Worm (Caenorhabditis elegans) whole organism, early embryonic: ENCODE results near the gene samt-1.
A peak's percentile ranks its signal among the peaks of the same experiment; 100 is the strongest.

Source experiments
- B0310.2 ChIP-seq: sonication (generic microtip); optimal IDR thresholded peaks from 2 replicates; lab custom pipeline; 2016; ENCODE audit warnings: mild to moderate bottlenecking, missing genetic modification characterization, missing compliant biosample characterization
- F13C5.2 ChIP-seq: sonication (generic microtip); optimal IDR thresholded peaks from 2 replicates; lab custom pipeline; 2017; ENCODE audit warnings: mild to moderate bottlenecking, missing genetic modification characterization, inconsistent platforms, missing compliant biosample characterization
- aly-1 ChIP-seq: sonication (generic microtip); optimal IDR thresholded peaks from 2 replicates; lab custom pipeline; 2016; ENCODE audit warnings: missing genetic modification characterization, missing compliant biosample characterization
- ama-1 ChIP-seq: fragments of 150-350 bp; optimal IDR thresholded peaks from 2 replicates; lab custom pipeline; 2014
- ceh-13 ChIP-seq: fragments of 200-800 bp; sonication (Bioruptor generic); optimal IDR thresholded peaks from 2 replicates; lab custom pipeline; 2018; ENCODE audit warnings: mild to moderate bottlenecking, missing genetic modification characterization, missing compliant biosample characterization
- ceh-36 ChIP-seq: sonication (generic microtip); optimal IDR thresholded peaks from 2 replicates; lab custom pipeline; 2016; ENCODE audit warnings: missing genetic modification characterization, inconsistent platforms, missing compliant biosample characterization
- ets-7 ChIP-seq: sonication (generic microtip); optimal IDR thresholded peaks from 2 replicates; lab custom pipeline; 2016; ENCODE audit warnings: missing genotype, missing genetic modification characterization, missing compliant biosample characterization
- flt-1 ChIP-seq: fragments of 200-800 bp; sonication (Bioruptor generic); IDR thresholded peaks from 2 replicates; pipeline ENCODE4 v1.3.6; 2022; ENCODE audit warnings: missing genetic modification characterization, missing compliant biosample characterization
- hmbx-1 ChIP-seq: sonication (generic microtip); optimal IDR thresholded peaks from 2 replicates; lab custom pipeline; 2016; ENCODE audit warnings: mild to moderate bottlenecking, missing genetic modification characterization, missing compliant biosample characterization
- hmg-4 ChIP-seq: fragments of 200-800 bp; sonication (Bioruptor generic); optimal IDR thresholded peaks from 2 replicates; lab custom pipeline; 2018; ENCODE audit warnings: mild to moderate bottlenecking, missing genetic modification characterization, missing compliant biosample characterization
- hnd-1 ChIP-seq: sonication (generic microtip); optimal IDR thresholded peaks from 2 replicates; lab custom pipeline; 2016; ENCODE audit warnings: missing genetic modification characterization, missing compliant biosample characterization
- pes-1 ChIP-seq: fragments of 200-800 bp; sonication (Bioruptor generic); IDR thresholded peaks from 2 replicates; pipeline ENCODE4 v1.3.6; 2022; ENCODE audit warnings: missing genetic modification reagents, missing genetic modification characterization, missing compliant biosample characterization
- scrt-1 ChIP-seq: fragments of 200-800 bp; sonication (Bioruptor generic); IDR thresholded peaks from 2 replicates; pipeline ENCODE4 v1.3.6; 2022; ENCODE audit warnings: missing genetic modification characterization, missing compliant biosample characterization
- sea-1 ChIP-seq: fragments of 200-800 bp; sonication (Bioruptor generic); conservative IDR thresholded peaks from 2 replicates; pipeline ENCODE4 v1.3.6; 2022; ENCODE audit warnings: missing genetic modification characterization, missing compliant biosample characterization
- tbx-11 ChIP-seq: fragments of 200-800 bp; sonication (Bioruptor generic); IDR thresholded peaks from 2 replicates; pipeline ENCODE4 v1.3.6; 2022; ENCODE audit warnings: missing genetic modification characterization, missing compliant biosample characterization
- tbx-37 ChIP-seq: fragments of 200-800 bp; sonication (Bioruptor generic); conservative IDR thresholded peaks from 2 replicates; pipeline ENCODE4 v1.3.6; 2022; ENCODE audit warnings: missing genetic modification reagents, missing genetic modification characterization, missing compliant biosample characterization
- tra-4 ChIP-seq: sonication (generic microtip); optimal IDR thresholded peaks from 2 replicates; lab custom pipeline; 2017; ENCODE audit warnings: missing genetic modification characterization, missing compliant biosample characterization

The samt-1 gene

ce11 chrIV:2931228-2931627, at the start of gene samt-1:
Gene samt-1 (plus strand): TSS chrIV:2931403.
- TF ChIP-seq sea-1 = no peak
- TF ChIP-seq hnd-1 (tag; lab: Kevin White, UChicago) = no peak
- TF ChIP-seq pes-1 (GFP tag; lab: Robert Waterston, UW) = no peak
- TF ChIP-seq ama-1 (lab: Kevin White, UChicago) = no peak
- no peak for TF ChIP-seq B0310.2
- no peak for TF ChIP-seq tbx-37 (GFP tag; lab: Robert Waterston, UW)
- TF ChIP-seq ceh-36 (tag; lab: Kevin White, UChicago) = no peak

- TF ChIP-seq aly-1 (tag; lab: Kevin White, UChicago) (no peak), F13C5.2 (no peak)
These were observed 45.9 kb upstream of the samt-1 start for ce11 chrIV:2885260-2885659.

ce11 chrIV:2886655-2887054, 44.5 kb upstream of the samt-1 start, which contains the start of gene dml-1:
Gene dml-1 (plus strand): TSS chrIV:2886955.
- TF ChIP-seq F13C5.2 = no peak
- no peak for TF ChIP-seq ama-1 (lab: Kevin White, UChicago)
- no peak for TF ChIP-seq tbx-11 (GFP tag; lab: Robert Waterston, UW)

DNA sequence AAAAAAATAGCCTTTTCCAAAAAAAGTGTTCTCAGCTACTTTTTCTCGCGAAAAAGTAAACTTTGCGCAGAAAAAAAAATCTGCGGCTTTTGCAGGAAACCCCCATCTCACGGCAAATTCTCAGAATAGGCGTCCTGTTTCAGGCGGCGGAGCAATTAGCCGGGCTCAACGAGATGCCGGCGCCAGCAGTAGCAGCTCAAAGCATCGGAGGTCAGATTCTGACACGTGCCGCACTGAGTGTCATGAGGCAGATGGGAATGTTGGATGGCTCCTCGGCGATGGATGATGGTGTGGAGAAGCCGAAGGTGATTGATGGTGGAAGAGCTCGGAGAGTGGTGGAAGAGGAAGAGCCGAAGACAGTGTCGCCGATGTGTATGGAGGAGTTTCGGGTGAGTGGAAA, 44.0 kb upstream of the samt-1 start:
- no peak for TF ChIP-seq tbx-11 (GFP tag; lab: Robert Waterston, UW)
- no peak for TF ChIP-seq hnd-1 (tag; lab: Kevin White, UChicago)
- no peak for TF ChIP-seq ceh-36 (tag; lab: Kevin White, UChicago)

DNA sequence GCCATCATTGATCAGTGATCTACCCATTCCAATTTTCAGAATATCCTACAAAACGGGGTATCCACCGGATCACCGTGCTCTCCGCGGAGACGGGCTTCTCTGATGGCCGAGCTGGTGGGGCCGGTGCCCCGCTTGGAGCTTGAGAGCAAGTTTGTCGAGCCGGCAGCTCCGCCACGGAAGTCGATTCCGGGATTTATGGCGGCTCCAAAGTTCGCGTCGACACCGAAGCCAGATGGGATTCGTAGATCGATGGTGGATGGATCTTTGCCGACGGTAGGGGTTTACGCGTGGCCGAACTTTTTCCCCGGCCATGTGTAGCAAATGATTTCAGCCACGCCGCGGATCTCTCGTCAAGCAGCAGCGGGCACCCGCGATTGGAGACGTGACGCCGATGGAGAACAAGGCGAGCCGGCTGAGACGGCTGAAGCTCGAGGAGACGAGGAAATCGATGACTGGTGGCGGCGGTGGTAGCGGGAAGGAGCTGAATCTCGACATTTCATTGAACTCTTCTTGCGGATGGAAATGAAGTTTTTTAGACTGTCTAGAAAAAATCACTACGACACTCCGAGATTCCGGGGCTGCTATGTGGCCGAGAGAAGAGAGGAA, 42.6 kb upstream of the samt-1 start:
- no peak for TF ChIP-seq scrt-1 (GFP tag; lab: Robert Waterston, UW)
- TF ChIP-seq tbx-37 (GFP tag; lab: Robert Waterston, UW) = no peak
- TF ChIP-seq hmbx-1 (tag; lab: Kevin White, UChicago) = no peak
- TF ChIP-seq tra-4 (tag; lab: Kevin White, UChicago) = no peak
- no peak for TF ChIP-seq ceh-13
- TF ChIP-seq B0310.2 = no peak
- no peak for TF ChIP-seq flt-1 (GFP tag; lab: Robert Waterston, UW)
- TF ChIP-seq sea-1 = no peak
- TF ChIP-seq hnd-1 (tag; lab: Kevin White, UChicago) = no peak
- no peak for TF ChIP-seq ceh-36 (tag; lab: Kevin White, UChicago)
- no peak for TF ChIP-seq hmg-4 (GFP tag; lab: Kevin White, UChicago)
- TF ChIP-seq pes-1 (GFP tag; lab: Robert Waterston, UW) = no peak
- no peak for TF ChIP-seq aly-1 (tag; lab: Kevin White, UChicago)
- no peak for TF ChIP-seq ets-7 (tag; lab: Kevin White, UChicago)
- no peak for TF ChIP-seq tbx-11 (GFP tag; lab: Robert Waterston, UW)
- no peak for TF ChIP-seq ama-1 (lab: Kevin White, UChicago)
- no peak for TF ChIP-seq F13C5.2

DNA sequence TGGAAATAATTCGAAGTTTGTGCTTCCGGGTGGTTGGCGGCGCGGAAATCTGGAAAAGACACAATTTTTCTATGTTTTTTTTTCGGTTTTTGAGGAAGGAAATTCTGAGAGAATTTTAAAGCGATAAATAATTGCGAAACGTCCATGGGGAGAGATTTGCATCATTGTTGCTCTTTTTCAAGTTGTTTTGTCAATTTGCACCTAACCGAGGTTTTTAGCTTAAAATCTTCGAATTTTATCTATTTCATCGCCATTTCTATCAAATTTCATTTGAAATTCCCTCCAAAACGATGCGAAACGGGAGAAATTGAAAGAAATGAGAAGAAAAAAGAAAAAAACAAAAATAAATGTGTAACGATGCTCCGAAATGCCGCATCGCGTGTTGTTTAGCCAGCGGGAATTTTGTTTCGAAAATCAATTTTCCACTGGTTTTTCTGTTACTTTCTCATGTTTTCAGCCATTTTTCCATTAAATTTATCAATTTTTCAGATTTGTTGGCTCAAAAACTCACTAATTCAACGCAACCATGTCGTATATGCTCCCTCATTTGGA, 40.7 kb upstream of the samt-1 start, which contains the start of the genes nprt-1 and dib-1:
Gene nprt-1 (minus strand): TSS at position 51 of the 552 bp plus-strand sequence.
Gene dib-1 (plus strand): TSS at position 482 of the 552 bp plus-strand sequence.
- peak; percentile 21 for TF ChIP-seq F13C5.2
- TF ChIP-seq scrt-1 (GFP tag; lab: Robert Waterston, UW) = no peak

- no peak for TF ChIP-seq ceh-13
- TF ChIP-seq hmbx-1 (tag; lab: Kevin White, UChicago) = no peak
- no peak for TF ChIP-seq aly-1 (tag; lab: Kevin White, UChicago)
- no peak for TF ChIP-seq B0310.2
- TF ChIP-seq ama-1 (lab: Kevin White, UChicago) = no peak
- no peak for TF ChIP-seq ets-7 (tag; lab: Kevin White, UChicago)
- TF ChIP-seq pes-1 (GFP tag; lab: Robert Waterston, UW) = no peak
- no peak for TF ChIP-seq sea-1
- no peak for TF ChIP-seq tra-4 (tag; lab: Kevin White, UChicago)
- TF ChIP-seq scrt-1 (GFP tag; lab: Robert Waterston, UW) = no peak
- TF ChIP-seq hmg-4 (GFP tag; lab: Kevin White, UChicago) = no peak
- no peak for TF ChIP-seq flt-1 (GFP tag; lab: Robert Waterston, UW)
- TF ChIP-seq F13C5.2 = no peak
- TF ChIP-seq tbx-11 (GFP tag; lab: Robert Waterston, UW) = no peak
These were observed 39.5 kb upstream of the samt-1 start for ce11 chrIV:2891535-2892233.

- TF ChIP-seq hmbx-1 (tag; lab: Kevin White, UChicago) = no peak
- no peak for TF ChIP-seq flt-1 (GFP tag; lab: Robert Waterston, UW)
- TF ChIP-seq scrt-1 (GFP tag; lab: Robert Waterston, UW) = no peak
- no peak for TF ChIP-seq hnd-1 (tag; lab: Kevin White, UChicago)
- no peak for TF ChIP-seq ets-7 (tag; lab: Kevin White, UChicago)
- TF ChIP-seq tra-4 (tag; lab: Kevin White, UChicago) = no peak
- no peak for TF ChIP-seq hmg-4 (GFP tag; lab: Kevin White, UChicago)
- TF ChIP-seq B0310.2 = no peak
- TF ChIP-seq ceh-36 (tag; lab: Kevin White, UChicago) = no peak
- no peak for TF ChIP-seq tbx-11 (GFP tag; lab: Robert Waterston, UW)
- no peak for TF ChIP-seq F13C5.2
- no peak for TF ChIP-seq aly-1 (tag; lab: Kevin White, UChicago)
These were observed 38.8 kb upstream of the samt-1 start, which contains the start of gene Y54G2A.18 for ce11 chrIV:2892395-2892786. Gene Y54G2A.18 (minus strand): TSS chrIV:2892495.
